Worm (Caenorhabditis elegans) whole organism, early embryonic: ENCODE data around the gene T24D8.6.

Experiments used
- B0310.2 ChIP-seq: sonication (generic microtip); optimal IDR thresholded peaks from 2 replicates; lab custom pipeline; 2016; ENCODE audit warnings: mild to moderate bottlenecking, missing genetic modification characterization, missing compliant biosample characterization
- F13C5.2 ChIP-seq: sonication (generic microtip); optimal IDR thresholded peaks from 2 replicates; lab custom pipeline; 2017; ENCODE audit warnings: mild to moderate bottlenecking, missing genetic modification characterization, inconsistent platforms, missing compliant biosample characterization
- aly-1 ChIP-seq: sonication (generic microtip); optimal IDR thresholded peaks from 2 replicates; lab custom pipeline; 2016; ENCODE audit warnings: missing genetic modification characterization, missing compliant biosample characterization
- ama-1 ChIP-seq: fragments of 150-350 bp; optimal IDR thresholded peaks from 2 replicates; lab custom pipeline; 2014
- ceh-13 ChIP-seq: fragments of 200-800 bp; sonication (Bioruptor generic); optimal IDR thresholded peaks from 2 replicates; lab custom pipeline; 2018; ENCODE audit warnings: mild to moderate bottlenecking, missing genetic modification characterization, missing compliant biosample characterization
- ceh-36 ChIP-seq: sonication (generic microtip); optimal IDR thresholded peaks from 2 replicates; lab custom pipeline; 2016; ENCODE audit warnings: missing genetic modification characterization, inconsistent platforms, missing compliant biosample characterization
- ets-7 ChIP-seq: sonication (generic microtip); optimal IDR thresholded peaks from 2 replicates; lab custom pipeline; 2016; ENCODE audit warnings: missing genotype, missing genetic modification characterization, missing compliant biosample characterization
- flt-1 ChIP-seq: fragments of 200-800 bp; sonication (Bioruptor generic); IDR thresholded peaks from 2 replicates; pipeline ENCODE4 v1.3.6; 2022; ENCODE audit warnings: missing genetic modification characterization, missing compliant biosample characterization
- hmbx-1 ChIP-seq: sonication (generic microtip); optimal IDR thresholded peaks from 2 replicates; lab custom pipeline; 2016; ENCODE audit warnings: mild to moderate bottlenecking, missing genetic modification characterization, missing compliant biosample characterization
- hmg-4 ChIP-seq: fragments of 200-800 bp; sonication (Bioruptor generic); optimal IDR thresholded peaks from 2 replicates; lab custom pipeline; 2018; ENCODE audit warnings: mild to moderate bottlenecking, missing genetic modification characterization, missing compliant biosample characterization
- hnd-1 ChIP-seq: sonication (generic microtip); optimal IDR thresholded peaks from 2 replicates; lab custom pipeline; 2016; ENCODE audit warnings: missing genetic modification characterization, missing compliant biosample characterization
- pes-1 ChIP-seq: fragments of 200-800 bp; sonication (Bioruptor generic); IDR thresholded peaks from 2 replicates; pipeline ENCODE4 v1.3.6; 2022; ENCODE audit warnings: missing genetic modification reagents, missing genetic modification characterization, missing compliant biosample characterization
- scrt-1 ChIP-seq: fragments of 200-800 bp; sonication (Bioruptor generic); IDR thresholded peaks from 2 replicates; pipeline ENCODE4 v1.3.6; 2022; ENCODE audit warnings: missing genetic modification characterization, missing compliant biosample characterization
- sea-1 ChIP-seq: fragments of 200-800 bp; sonication (Bioruptor generic); conservative IDR thresholded peaks from 2 replicates; pipeline ENCODE4 v1.3.6; 2022; ENCODE audit warnings: missing genetic modification characterization, missing compliant biosample characterization
- tbx-11 ChIP-seq: fragments of 200-800 bp; sonication (Bioruptor generic); IDR thresholded peaks from 2 replicates; pipeline ENCODE4 v1.3.6; 2022; ENCODE audit warnings: missing genetic modification characterization, missing compliant biosample characterization
- tbx-37 ChIP-seq: fragments of 200-800 bp; sonication (Bioruptor generic); conservative IDR thresholded peaks from 2 replicates; pipeline ENCODE4 v1.3.6; 2022; ENCODE audit warnings: missing genetic modification reagents, missing genetic modification characterization, missing compliant biosample characterization
- tra-4 ChIP-seq: sonication (generic microtip); optimal IDR thresholded peaks from 2 replicates; lab custom pipeline; 2017; ENCODE audit warnings: missing genetic modification characterization, missing compliant biosample characterization

Gene T24D8.6

ce11 chrX:2365890-2366289 lies at the start of gene T24D8.6:
Gene T24D8.6 (minus strand): TSS chrX:2365990.
- TF ChIP-seq tbx-37 (GFP tag; lab: Robert Waterston, UW) (no peak), ceh-13 (GFP tag; lab: Kevin White, UChicago) (no peak), aly-1 (tag; lab: Kevin White, UChicago) (no peak), ceh-36 (no peak), sea-1 (GFP tag; lab: Robert Waterston, UW) (no peak), flt-1 (GFP tag; lab: Robert Waterston, UW) (no peak), ets-7 (tag; lab: Kevin White, UChicago) (no peak), tbx-11 (GFP tag; lab: Robert Waterston, UW) (no peak)

- TF ChIP-seq sea-1 (GFP tag; lab: Robert Waterston, UW), result no peak
- no peak for TF ChIP-seq aly-1 (tag; lab: Kevin White, UChicago)
- no peak for TF ChIP-seq flt-1 (GFP tag; lab: Robert Waterston, UW)
- TF ChIP-seq pes-1 (GFP tag; lab: Robert Waterston, UW), result no peak
- TF ChIP-seq scrt-1 (GFP tag; lab: Robert Waterston, UW), result no peak
- no peak for TF ChIP-seq F13C5.2
- no peak for TF ChIP-seq ets-7 (tag; lab: Kevin White, UChicago)
- no peak for TF ChIP-seq tra-4 (tag; lab: Kevin White, UChicago)
These were observed 47.5 kb upstream of the T24D8.6 start, which contains the start of gene hlh-15 for ce11 chrX:2413277-2413676. Gene hlh-15 (minus strand): TSS chrX:2413377.

ce11 chrX:2410978-2411377 lies 45.2 kb upstream of the T24D8.6 start:
- TF ChIP-seq sea-1 (GFP tag; lab: Robert Waterston, UW) (no peak), flt-1 (GFP tag; lab: Robert Waterston, UW) (no peak), B0310.2 (tag; lab: Kevin White, UChicago) (no peak), ceh-13 (GFP tag; lab: Kevin White, UChicago) (no peak), pes-1 (GFP tag; lab: Robert Waterston, UW) (no peak), hmg-4 (no peak), aly-1 (tag; lab: Kevin White, UChicago) (no peak), tbx-37 (GFP tag; lab: Robert Waterston, UW) (no peak), hnd-1 (tag; lab: Kevin White, UChicago) (no peak), ets-7 (tag; lab: Kevin White, UChicago) (no peak), tbx-11 (GFP tag; lab: Robert Waterston, UW) (no peak), scrt-1 (GFP tag; lab: Robert Waterston, UW) (no peak), ceh-36 (no peak)

- TF ChIP-seq ama-1 (no peak), ceh-36 (no peak), hmg-4 (no peak), ets-7 (tag; lab: Kevin White, UChicago) (no peak), pes-1 (GFP tag; lab: Robert Waterston, UW) (no peak), tbx-11 (GFP tag; lab: Robert Waterston, UW) (no peak), ceh-13 (GFP tag; lab: Kevin White, UChicago) (no peak), hmbx-1 (tag; lab: Kevin White, UChicago) (no peak), aly-1 (tag; lab: Kevin White, UChicago) (no peak), scrt-1 (GFP tag; lab: Robert Waterston, UW) (no peak), F13C5.2 (no peak), flt-1 (GFP tag; lab: Robert Waterston, UW) (no peak), hnd-1 (tag; lab: Kevin White, UChicago) (no peak), B0310.2 (tag; lab: Kevin White, UChicago) (no peak), tbx-37 (GFP tag; lab: Robert Waterston, UW) (no peak), sea-1 (GFP tag; lab: Robert Waterston, UW) (no peak), tra-4 (tag; lab: Kevin White, UChicago) (no peak)
These were observed 43.5 kb upstream of the T24D8.6 start, which contains the start of the genes C43H6.12 and trpp-12 for ce11 chrX:2409243-2409741. Gene C43H6.12 (plus strand): TSS chrX:2409607. Gene trpp-12 (plus strand): TSS chrX:2409691.

ce11 chrX:2407167-2407566 lies 41.4 kb upstream of the T24D8.6 start, which contains the start of gene mtpn-1:
Gene mtpn-1 (plus strand): TSS chrX:2407467.
- TF ChIP-seq F13C5.2 (no peak), hnd-1 (tag; lab: Kevin White, UChicago) (no peak), ets-7 (tag; lab: Kevin White, UChicago) (no peak), flt-1 (GFP tag; lab: Robert Waterston, UW) (no peak), aly-1 (tag; lab: Kevin White, UChicago) (no peak), tbx-11 (GFP tag; lab: Robert Waterston, UW) (no peak), tra-4 (tag; lab: Kevin White, UChicago) (no peak), pes-1 (GFP tag; lab: Robert Waterston, UW) (no peak), ama-1 (no peak), ceh-13 (GFP tag; lab: Kevin White, UChicago) (no peak)

ce11 chrX:2403724-2404123 lies 37.9 kb upstream of the T24D8.6 start, which contains the start of gene C43H6.4:
Gene C43H6.4 (plus strand): TSS chrX:2404024.
- TF ChIP-seq ets-7 (tag; lab: Kevin White, UChicago), result no peak
- no peak for TF ChIP-seq F13C5.2
- no peak for TF ChIP-seq pes-1 (GFP tag; lab: Robert Waterston, UW)
- TF ChIP-seq hmg-4, result no peak
- TF ChIP-seq ama-1, result no peak
- no peak for TF ChIP-seq tbx-37 (GFP tag; lab: Robert Waterston, UW)
- no peak for TF ChIP-seq aly-1 (tag; lab: Kevin White, UChicago)
- no peak for TF ChIP-seq tbx-11 (GFP tag; lab: Robert Waterston, UW)
- no peak for TF ChIP-seq flt-1 (GFP tag; lab: Robert Waterston, UW)
- TF ChIP-seq scrt-1 (GFP tag; lab: Robert Waterston, UW), result no peak
- no peak for TF ChIP-seq sea-1 (GFP tag; lab: Robert Waterston, UW)
- TF ChIP-seq hmbx-1 (tag; lab: Kevin White, UChicago), result no peak
- TF ChIP-seq ceh-36, result no peak
- no peak for TF ChIP-seq hnd-1 (tag; lab: Kevin White, UChicago)

ce11 chrX:2401883-2402282 lies 36.1 kb upstream of the T24D8.6 start, which contains the start of gene dhhc-9:
Gene dhhc-9 (minus strand): TSS chrX:2402036.
- TF ChIP-seq F13C5.2, result peak; percentile 55
- peak; percentile 79 for TF ChIP-seq hmg-4
- TF ChIP-seq tbx-37 (GFP tag; lab: Robert Waterston, UW), result no peak
